Worm (Caenorhabditis elegans): ENCODE measurements around the gene nspe-8.

- TF ChIP-seq unc-62 (GFP tag; optimal IDR thresholded peaks at IDR 0.05) (no peak), dpl-1 (GFP tag; optimal IDR thresholded peaks at IDR 0.05) (no peak), attf-6 (GFP tag; IDR thresholded peaks at IDR 0.05) (no peak), pha-4 (tag; optimal IDR thresholded peaks at IDR 0.05) (no peak), Y67H2A.10 (GFP tag; conservative IDR thresholded peaks at IDR 0.05) (no peak), hmg-1.2 (GFP tag; IDR thresholded peaks at IDR 0.05) (no peak), bed-2 (GFP tag; IDR thresholded peaks at IDR 0.05) (no peak), nfya-1 (tag; optimal IDR thresholded peaks at IDR 0.05; ENCODE audit: borderline replicate concordance, insufficient read depth) (no peak), nhr-27 (tag; optimal IDR thresholded peaks at IDR 0.05) (no peak), hmg-20 (GFP tag; IDR thresholded peaks at IDR 0.05) (no peak)
Observed at ce11 chrII:12654447-12654846, 32.7 kb upstream of the nspe-8 start, which contains the start of gene rgs-4.

Measured in whole organism, young adult.